Worm (Caenorhabditis elegans): ENCODE measurements around the gene cpg-20.

- TF ChIP-seq him-1 (tag; optimal IDR thresholded peaks at IDR 0.05) (no peak), dao-5 (tag; optimal IDR thresholded peaks at IDR 0.05) (no peak), W03F9.2 (tag; optimal IDR thresholded peaks at IDR 0.05) (no peak)
Measured at ce11 chrIV:6059702-6060101, 16.3 kb downstream of the cpg-20 start.
